Worm (Caenorhabditis elegans) whole organism, L2 larva: ENCODE measurements around the gene srw-41.

ENCODE experiments used
- R02D3.7 ChIP-seq: fragments of 150-350 bp; optimal IDR thresholded peaks from 2 replicates; lab custom pipeline; 2014; ENCODE audit warnings: missing biosample characterization, missing genetic modification characterization
- Y55F3AM.14 ChIP-seq: fragments of 200-800 bp; sonication (Bioruptor generic); optimal IDR thresholded peaks from 2 replicates; lab custom pipeline; 2018; ENCODE audit warnings: mild to moderate bottlenecking, missing genetic modification characterization, missing compliant biosample characterization
- ZK546.5 ChIP-seq: sonication (generic microtip); optimal IDR thresholded peaks from 2 replicates; lab custom pipeline; 2017; ENCODE audit warnings: missing biosample characterization, missing genetic modification characterization
- alr-1 ChIP-seq: fragments of 150-350 bp; optimal IDR thresholded peaks from 2 replicates; lab custom pipeline; 2014; ENCODE audit warnings: missing biosample characterization, missing genetic modification characterization
- ama-1 ChIP-seq: fragments of 150-350 bp; optimal IDR thresholded peaks from 2 replicates; lab custom pipeline; 2018; ENCODE audit warnings: inconsistent platforms
- blmp-1 ChIP-seq: sonication (generic microtip); optimal IDR thresholded peaks from 2 replicates; lab custom pipeline; 2017; ENCODE audit warnings: missing genetic modification characterization, mild to moderate bottlenecking, missing compliant biosample characterization, antibody characterized with exemption, moderate library complexity; ENCODE audit not compliant: insufficient read depth
- ceh-82 ChIP-seq: fragments of 150-350 bp; optimal IDR thresholded peaks from 2 replicates; lab custom pipeline; 2014; ENCODE audit warnings: missing biosample characterization, missing genetic modification characterization
- crh-2 ChIP-seq: sonication (generic microtip); optimal IDR thresholded peaks from 2 replicates; lab custom pipeline; 2017; ENCODE audit warnings: missing biosample characterization, missing genetic modification characterization
- dmd-4 ChIP-seq: sonication (generic microtip); optimal IDR thresholded peaks from 2 replicates; lab custom pipeline; 2017; ENCODE audit warnings: missing biosample characterization, missing genetic modification characterization
- egl-27 ChIP-seq: sonication (generic microtip); optimal IDR thresholded peaks from 3 replicates; lab custom pipeline; 2017; ENCODE audit warnings: missing biosample characterization, missing genetic modification reagents, missing genetic modification characterization
- elt-1 ChIP-seq: fragments of 150-350 bp; optimal IDR thresholded peaks from 2 replicates; lab custom pipeline; 2014; ENCODE audit warnings: missing biosample characterization, missing genetic modification characterization
- elt-3 ChIP-seq: sonication (generic microtip); optimal IDR thresholded peaks from 2 replicates; lab custom pipeline; 2017; ENCODE audit warnings: missing biosample characterization, missing genetic modification characterization
- fos-1 ChIP-seq: fragments of 150-350 bp; optimal IDR thresholded peaks from 2 replicates; lab custom pipeline; 2014; ENCODE audit warnings: missing biosample characterization, missing genetic modification characterization
- gmeb-1 ChIP-seq: fragments of 150-350 bp; optimal IDR thresholded peaks from 2 replicates; lab custom pipeline; 2014; ENCODE audit warnings: missing biosample characterization, missing genetic modification characterization
- lin-11 ChIP-seq: fragments of 150-350 bp; sonication (generic microtip); optimal IDR thresholded peaks from 2 replicates; lab custom pipeline; 2014; ENCODE audit warnings: missing biosample characterization, missing genetic modification characterization, inconsistent platforms, mixed read lengths
- lin-13 ChIP-seq: fragments of 150-350 bp; optimal IDR thresholded peaks from 2 replicates; lab custom pipeline; 2014; ENCODE audit warnings: missing biosample characterization, missing genetic modification reagents, missing genetic modification characterization
- lin-39 ChIP-seq: fragments of 150-350 bp; optimal IDR thresholded peaks from 2 replicates; lab custom pipeline; 2014; ENCODE audit warnings: missing biosample characterization, missing genetic modification reagents, missing genetic modification characterization
- lsy-2 ChIP-seq, 2 experiments: fragments of 150-350 bp in 1 of 2; sonication (generic microtip) in 1 of 2; optimal IDR thresholded peaks; 2 replicates each; lab custom pipeline; 2014 to 2017; ENCODE audit warnings: missing biosample characterization in 2 of 2, missing genetic modification characterization in 2 of 2
- mab-5 ChIP-seq: fragments of 150-350 bp; optimal IDR thresholded peaks from 2 replicates; lab custom pipeline; 2014; ENCODE audit warnings: missing biosample characterization, missing genetic modification characterization
- mbf-1 ChIP-seq: sonication (generic microtip); optimal IDR thresholded peaks from 2 replicates; lab custom pipeline; 2017; ENCODE audit warnings: missing biosample characterization, missing genetic modification characterization
- mdl-1 ChIP-seq, 2 experiments: fragments of 150-350 bp in 1 of 2; sonication (generic microtip) in 1 of 2; optimal IDR thresholded peaks; 2 replicates each; lab custom pipeline; 2017; ENCODE audit warnings: missing biosample characterization in 2 of 2, missing genetic modification characterization in 2 of 2
- nhr-10 ChIP-seq: sonication (generic microtip); optimal IDR thresholded peaks from 2 replicates; lab custom pipeline; 2017; ENCODE audit warnings: missing biosample characterization, missing genetic modification characterization
- nhr-11 ChIP-seq: fragments of 150-350 bp; optimal IDR thresholded peaks from 2 replicates; lab custom pipeline; 2014; ENCODE audit warnings: missing biosample characterization, missing genetic modification characterization
- nhr-129 ChIP-seq: fragments of 150-350 bp; optimal IDR thresholded peaks from 2 replicates; lab custom pipeline; 2014; ENCODE audit warnings: missing biosample characterization, missing genetic modification characterization
- nhr-23 ChIP-seq: fragments of 150-350 bp; optimal IDR thresholded peaks from 2 replicates; lab custom pipeline; 2014; ENCODE audit warnings: missing biosample characterization, missing genetic modification reagents, missing genetic modification characterization
- nhr-237 ChIP-seq: fragments of 150-350 bp; optimal IDR thresholded peaks from 2 replicates; lab custom pipeline; 2014; ENCODE audit warnings: missing biosample characterization, missing genetic modification characterization
- nhr-25 ChIP-seq: fragments of 150-350 bp; sonication (generic microtip); optimal IDR thresholded peaks from 3 replicates; lab custom pipeline; 2014; ENCODE audit warnings: missing biosample characterization, missing genetic modification characterization
- nhr-77 ChIP-seq: fragments of 150-350 bp; optimal IDR thresholded peaks from 2 replicates; lab custom pipeline; 2014; ENCODE audit warnings: missing biosample characterization, missing genetic modification characterization
- peb-1 ChIP-seq: fragments of 150-350 bp; optimal IDR thresholded peaks from 2 replicates; lab custom pipeline; 2014; ENCODE audit warnings: missing biosample characterization, missing genetic modification characterization
- skn-1 ChIP-seq: sonication (generic microtip); optimal IDR thresholded peaks from 2 replicates; lab custom pipeline; 2017; ENCODE audit warnings: missing biosample characterization, missing genetic modification characterization
- sma-3 ChIP-seq: sonication (generic microtip); optimal IDR thresholded peaks from 2 replicates; lab custom pipeline; 2016; ENCODE audit warnings: missing genetic modification reagents, missing genetic modification characterization, missing compliant biosample characterization
- sma-9 ChIP-seq, 2 experiments: fragments of 150-350 bp in 1 of 2; sonication (generic microtip) in 1 of 2; optimal IDR thresholded peaks; 2 replicates each; lab custom pipeline; 2014 to 2016; ENCODE audit warnings: missing genetic modification characterization in 2 of 2, mild to moderate bottlenecking in 1 of 2, missing biosample characterization in 1 of 2, missing compliant biosample characterization in 1 of 2, missing genetic modification reagents in 1 of 2, moderate library complexity in 1 of 2
- unc-39 ChIP-seq: fragments of 150-350 bp; optimal IDR thresholded peaks from 2 replicates; lab custom pipeline; 2014; ENCODE audit warnings: missing biosample characterization, missing genetic modification characterization
- unc-55 ChIP-seq: fragments of 150-350 bp; sonication (generic microtip); optimal IDR thresholded peaks from 3 replicates; lab custom pipeline; 2014; ENCODE audit warnings: missing biosample characterization, missing genetic modification reagents, missing genetic modification characterization
- unc-62 ChIP-seq: fragments of 150-350 bp; optimal IDR thresholded peaks from 2 replicates; lab custom pipeline; 2014; ENCODE audit warnings: missing biosample characterization, missing genetic modification reagents, missing genetic modification characterization
- zag-1 ChIP-seq: fragments of 150-350 bp; optimal IDR thresholded peaks from 2 replicates; lab custom pipeline; 2014; ENCODE audit warnings: missing biosample characterization, missing genetic modification characterization
- ztf-1 ChIP-seq: fragments of 200-800 bp; sonication (Bioruptor generic); conservative IDR thresholded peaks from 2 replicates; pipeline ENCODE4 v1.3.6; 2022; ENCODE audit warnings: missing genetic modification characterization, missing compliant biosample characterization

The srw-41 gene

ce11 chrV:16724574-16724973 is 27.3 kb downstream of the srw-41 start:
- TF ChIP-seq lsy-2 (tag; optimal IDR thresholded peaks at IDR 0.05; lab: Kevin White, UChicago), result no peak
- TF ChIP-seq sma-9 (GFP tag; optimal IDR thresholded peaks at IDR 0.05; lab: Kevin White, UChicago), result peak; percentile 75
- TF ChIP-seq sma-9 (tag; optimal IDR thresholded peaks at IDR 0.05; lab: Kevin White, UChicago), result no peak
- no peak for TF ChIP-seq egl-27
- peak; percentile 41 for TF ChIP-seq fos-1
- TF ChIP-seq nhr-129 (tag; lab: Kevin White, UChicago), result peak; percentile 42

- TF ChIP-seq lin-11 (tag; lab: Kevin White, UChicago) (no peak), gmeb-1 (tag; lab: Kevin White, UChicago) (peak; percentile 16), nhr-11 (no peak), sma-3 (peak; percentile 31), crh-2 (tag; lab: Kevin White, UChicago) (peak; percentile 65), ceh-82 (tag; lab: Kevin White, UChicago) (no peak), lin-13 (GFP tag; lab: Kevin White, UChicago) (no peak), fos-1 (peak; percentile 95), ama-1 (no peak), sma-9 (GFP tag; optimal IDR thresholded peaks at IDR 0.05; lab: Kevin White, UChicago) (peak; percentile 74), sma-9 (tag; optimal IDR thresholded peaks at IDR 0.05; lab: Kevin White, UChicago) (no peak)
- TF ChIP-seq, all 48 proteins: peak for 5
Measured at ce11 chrV:16725955-16726354, 28.7 kb downstream of the srw-41 start.

ce11 chrV:16726915-16727314 is 29.6 kb downstream of the srw-41 start, which contains the start of gene T25E12.14:
Gene T25E12.14, plus strand, starts transcription at chrV:16727215.
- TF ChIP-seq fos-1 (no peak), Y55F3AM.14 (no peak), mbf-1 (no peak), gmeb-1 (tag; lab: Kevin White, UChicago) (no peak), lin-11 (tag; lab: Kevin White, UChicago) (no peak), nhr-25 (no peak), R02D3.7 (tag; lab: Kevin White, UChicago) (no peak), mdl-1 (tag; optimal IDR thresholded peaks at IDR 0.05; lab: Kevin White, UChicago) (no peak), nhr-23 (tag; lab: Kevin White, UChicago) (no peak), ztf-1 (no peak), sma-3 (no peak), nhr-237 (tag; lab: Kevin White, UChicago) (no peak), zag-1 (tag; lab: Kevin White, UChicago) (no peak), egl-27 (no peak), alr-1 (tag; lab: Kevin White, UChicago) (no peak), nhr-10 (tag; lab: Kevin White, UChicago) (no peak), nhr-129 (tag; lab: Kevin White, UChicago) (no peak), nhr-77 (tag; lab: Kevin White, UChicago) (no peak), unc-39 (tag; lab: Kevin White, UChicago) (no peak)

ce11 chrV:16728431-16728830 is 31.2 kb downstream of the srw-41 start, which contains the start of gene fbxa-127:
Gene fbxa-127, plus strand, starts transcription at chrV:16728731.
- TF ChIP-seq nhr-237 (tag; lab: Kevin White, UChicago), result no peak
- TF ChIP-seq unc-62, result no peak
- peak; percentile 60 for TF ChIP-seq fos-1
- TF ChIP-seq mab-5 (tag; lab: Kevin White, UChicago), result no peak
- TF ChIP-seq blmp-1 (tag; lab: Kevin White, UChicago), result no peak

ce11 chrV:16729961-16730360 is 32.7 kb downstream of the srw-41 start, which contains the start of gene srz-99:
Gene srz-99, plus strand, starts transcription at chrV:16730261.
- TF ChIP-seq skn-1 (tag; lab: Kevin White, UChicago) (no peak), ZK546.5 (tag; lab: Kevin White, UChicago) (no peak), nhr-25 (no peak), elt-1 (tag; lab: Kevin White, UChicago) (no peak)

DNA sequence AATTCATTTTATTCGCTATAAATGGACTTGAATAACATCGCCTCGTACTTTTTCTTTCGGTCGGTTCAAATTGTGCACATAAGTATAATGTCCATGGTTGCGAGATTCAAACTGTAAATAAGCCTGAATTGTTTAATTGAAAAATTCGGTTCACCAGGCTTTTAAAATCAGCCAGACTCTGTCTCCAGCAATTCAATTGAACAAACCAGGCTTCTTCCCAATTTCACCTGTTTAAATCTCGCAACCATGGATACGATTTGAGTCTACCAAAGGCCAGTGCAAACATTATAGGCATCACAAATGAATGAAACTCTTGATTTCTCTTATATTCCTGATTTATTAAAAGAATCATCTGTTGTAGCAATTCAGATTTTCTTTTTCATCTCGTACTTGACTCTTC is 34.3 kb downstream of the srw-41 start, which contains the start of gene srz-100:
Gene srz-100 (plus strand): TSS at position 301 of the 400 bp plus-strand sequence.
- TF ChIP-seq ZK546.5 (tag; lab: Kevin White, UChicago) (no peak), nhr-11 (no peak), mbf-1 (no peak), peb-1 (tag; lab: Kevin White, UChicago) (no peak), nhr-10 (tag; lab: Kevin White, UChicago) (no peak), dmd-4 (tag; lab: Kevin White, UChicago) (no peak), skn-1 (tag; lab: Kevin White, UChicago) (no peak), lsy-2 (tag; optimal IDR thresholded peaks at IDR 0.05; lab: Kevin White, UChicago) (no peak), sma-9 (GFP tag; optimal IDR thresholded peaks at IDR 0.05; lab: Kevin White, UChicago) (no peak), sma-9 (tag; optimal IDR thresholded peaks at IDR 0.05; lab: Kevin White, UChicago) (no peak), zag-1 (tag; lab: Kevin White, UChicago) (no peak), elt-3 (tag; lab: Kevin White, UChicago) (no peak), unc-55 (no peak), lin-13 (GFP tag; lab: Kevin White, UChicago) (no peak), mdl-1 (tag; optimal IDR thresholded peaks at IDR 0.05; lab: Kevin White, UChicago) (no peak), Y55F3AM.14 (no peak), egl-27 (no peak), sma-3 (no peak), nhr-129 (tag; lab: Kevin White, UChicago) (no peak), lin-39 (tag; lab: Kevin White, UChicago) (no peak), unc-39 (tag; lab: Kevin White, UChicago) (no peak)
